Fruit fly (Drosophila melanogaster): ENCODE results near the gene CG32845.

dm6 chr3L:267083-267482 is 6.1 kb downstream of the CG32845 start, which contains the start of gene miple1:
- no peak for TF ChIP-seq Dll (optimal IDR thresholded peaks at IDR 0.05)
- TF ChIP-seq CG8478 (optimal IDR thresholded peaks at IDR 0.05), result no peak
- no peak for TF ChIP-seq usp (GFP tag; optimal IDR thresholded peaks at IDR 0.05)

Data from whole organism.